Worm (Caenorhabditis elegans): ENCODE measurements around the gene pals-39.

- TF ChIP-seq snpc-4 (tag; optimal IDR thresholded peaks at IDR 0.05) (no peak), lsy-2 (tag; optimal IDR thresholded peaks at IDR 0.05) (no peak), sdz-12 (GFP tag; optimal IDR thresholded peaks at IDR 0.05) (no peak), dpl-1 (GFP tag; optimal IDR thresholded peaks at IDR 0.05) (no peak), unc-62 (GFP tag; optimal IDR thresholded peaks at IDR 0.05 in 1 of 2) (no peak), unc-62 (tag; optimal IDR thresholded peaks at IDR 0.05) (no peak), ztf-11 (tag; optimal IDR thresholded peaks at IDR 0.05) (no peak)
Measured at ce11 chrV:12432111-12432510, 11.5 kb downstream of the pals-39 start, which contains the start of gene C54D10.13.

Measured in whole organism, L4 larva.